Fruit fly (Drosophila melanogaster) whole organism, embryonic: Measurements from ENCODE around the gene CG33124.

Experiments used
- Antp ChIP-seq: fragments of 200-800 bp; sonication (Bioruptor generic); optimal IDR thresholded peaks from 3 replicates; lab custom pipeline; 2016; ENCODE audit warnings: missing biosample characterization, missing genetic modification characterization
- CG10543 ChIP-seq: fragments of 200-800 bp; sonication (Bioruptor generic); optimal IDR thresholded peaks from 3 replicates; lab custom pipeline; 2017; ENCODE audit warnings: missing biosample characterization, mild to moderate bottlenecking, missing genetic modification characterization, moderate library complexity
- CG11247 ChIP-seq: fragments of 200-800 bp; sonication (Bioruptor generic); IDR thresholded peaks from 2 replicates; pipeline ENCODE4 v1.3.6; 2022; ENCODE audit warnings: missing biosample characterization, missing genetic modification characterization
- CG12104 ChIP-seq: fragments of 200-800 bp; sonication (Bioruptor generic); optimal IDR thresholded peaks from 3 replicates; lab custom pipeline; 2016; ENCODE audit warnings: missing biosample characterization, missing genetic modification characterization
- CG13624 ChIP-seq: fragments of 200-800 bp; sonication (Bioruptor generic); optimal IDR thresholded peaks from 2 replicates; lab custom pipeline; 2016; ENCODE audit warnings: missing biosample characterization, missing genetic modification characterization
- CG13775 ChIP-seq: fragments of 200-800 bp; sonication (Bioruptor generic); optimal IDR thresholded peaks from 3 replicates; lab custom pipeline; 2017; ENCODE audit warnings: missing biosample characterization, mild to moderate bottlenecking, missing genetic modification characterization
- CG14014 ChIP-seq: fragments of 200-800 bp; sonication (Bioruptor generic); IDR thresholded peaks from 2 replicates; pipeline ENCODE4 v1.3.6; 2022; ENCODE audit warnings: missing biosample characterization, missing genetic modification characterization
- CG17359 ChIP-seq: fragments of 200-800 bp; sonication (Bioruptor generic); optimal IDR thresholded peaks from 3 replicates; lab custom pipeline; 2018; ENCODE audit warnings: missing biosample characterization, mild to moderate bottlenecking, missing genetic modification characterization, moderate library complexity
- CG2199 ChIP-seq: fragments of 200-800 bp; sonication (Bioruptor generic); IDR thresholded peaks from 3 replicates; pipeline ENCODE4 v1.3.6; 2022; ENCODE audit warnings: missing biosample characterization, missing genetic modification characterization
- CG31441 ChIP-seq: fragments of 200-800 bp; sonication (Bioruptor generic); IDR thresholded peaks from 2 replicates; pipeline ENCODE4 v1.3.6; 2022; ENCODE audit warnings: missing biosample characterization, missing genetic modification characterization
- CG3995 ChIP-seq: fragments of 200-800 bp; sonication (Bioruptor generic); optimal IDR thresholded peaks from 3 replicates; lab custom pipeline; 2016; ENCODE audit warnings: missing biosample characterization, missing genetic modification characterization
- CG42726 ChIP-seq: fragments of 200-800 bp; sonication (Bioruptor generic); IDR thresholded peaks from 2 replicates; pipeline ENCODE4 v1.3.6; 2022; ENCODE audit warnings: missing biosample characterization, missing genetic modification characterization; ENCODE audit not compliant: partially characterized antibody
- CG43689 ChIP-seq: fragments of 200-800 bp; sonication (Bioruptor generic); IDR thresholded peaks from 2 replicates; pipeline ENCODE4 v1.3.6; 2022; ENCODE audit warnings: missing biosample characterization, missing genetic modification characterization
- CG4730 ChIP-seq: fragments of 200-800 bp; sonication (Bioruptor generic); IDR thresholded peaks from 2 replicates; pipeline ENCODE4 v1.3.6; 2022; ENCODE audit warnings: missing biosample characterization, missing genetic modification characterization
- CG7357 ChIP-seq: fragments of 200-800 bp; sonication (Bioruptor generic); IDR thresholded peaks from 3 replicates; pipeline ENCODE4 v1.3.6; 2022; ENCODE audit warnings: missing biosample characterization, missing genetic modification characterization
- CG7745 ChIP-seq: fragments of 200-800 bp; sonication (Bioruptor generic); optimal IDR thresholded peaks from 2 replicates; lab custom pipeline; 2018; ENCODE audit warnings: missing biosample characterization, mild to moderate bottlenecking, missing genetic modification characterization, moderate library complexity
- CG9876 ChIP-seq: fragments of 200-800 bp; sonication (Bioruptor generic); optimal IDR thresholded peaks from 2 replicates; lab custom pipeline; 2016; ENCODE audit warnings: missing biosample characterization, missing genetic modification characterization
- CHES-1-like ChIP-seq: fragments of 200-800 bp; sonication (Bioruptor generic); optimal IDR thresholded peaks from 2 replicates; lab custom pipeline; 2016; ENCODE audit warnings: missing biosample characterization, missing genetic modification characterization
- ERR ChIP-seq: fragments of 200-800 bp; sonication (Bioruptor generic); optimal IDR thresholded peaks from 2 replicates; lab custom pipeline; 2016; ENCODE audit warnings: missing biosample characterization, missing genetic modification characterization
- H15 ChIP-seq: fragments of 200-800 bp; sonication (Bioruptor generic); IDR thresholded peaks from 3 replicates; pipeline ENCODE4 v1.3.6; 2022; ENCODE audit warnings: missing biosample characterization, missing genetic modification characterization
- HLH3B ChIP-seq: fragments of 200-800 bp; sonication (Bioruptor generic); IDR thresholded peaks from 2 replicates; pipeline ENCODE4 v1.3.6; 2022; ENCODE audit warnings: missing biosample characterization, missing genetic modification characterization
- HLHmδ ChIP-seq: fragments of 200-800 bp; sonication (Bioruptor generic); optimal IDR thresholded peaks from 2 replicates; lab custom pipeline; 2018; ENCODE audit warnings: missing biosample characterization, mild to moderate bottlenecking, missing genetic modification characterization, moderate library complexity
- Kr ChIP-seq: fragments of 200-800 bp; sonication (Bioruptor generic); optimal IDR thresholded peaks from 2 replicates; lab custom pipeline; 2017; ENCODE audit warnings: missing biosample characterization, mild to moderate bottlenecking, missing genetic modification characterization
- Lhr ChIP-seq: fragments of 200-800 bp; sonication (Bioruptor generic); optimal IDR thresholded peaks from 3 replicates; lab custom pipeline; 2017; ENCODE audit warnings: mild to moderate bottlenecking, missing biosample characterization, missing genetic modification reagents, missing genetic modification characterization
- Mad ChIP-seq: fragments of 200-800 bp; sonication (Bioruptor generic); optimal IDR thresholded peaks from 2 replicates; lab custom pipeline; 2016; ENCODE audit warnings: missing biosample characterization, missing genetic modification characterization
- Med ChIP-seq: fragments of 200-800 bp; sonication (Bioruptor generic); peaks from one replicate; lab custom pipeline; 2016; ENCODE audit warnings: missing biosample characterization, missing genetic modification characterization, mild to moderate bottlenecking, inconsistent platforms, moderate library complexity
- NC2α ChIP-seq: fragments of 200-800 bp; sonication (Bioruptor generic); optimal IDR thresholded peaks from 2 replicates; lab custom pipeline; 2016; ENCODE audit warnings: missing biosample characterization, missing genetic modification characterization
- NfI ChIP-seq: fragments of 200-800 bp; sonication (Bioruptor generic); optimal IDR thresholded peaks from 3 replicates; lab custom pipeline; 2018; ENCODE audit warnings: missing biosample characterization, mild to moderate bottlenecking, missing genetic modification characterization, moderate library complexity
- Pdp1 ChIP-seq, 2 experiments: fragments of 200-800 bp; sonication (Bioruptor generic); optimal IDR thresholded peaks; 3 replicates each; lab custom pipeline; 2016; ENCODE audit warnings: missing biosample characterization in 2 of 2, missing genetic modification characterization in 2 of 2, mild to moderate bottlenecking in 1 of 2, moderate library complexity in 1 of 2
- Scr ChIP-seq: fragments of 200-800 bp; sonication (Bioruptor generic); IDR thresholded peaks from 2 replicates; pipeline ENCODE4 v1.3.6; 2022; ENCODE audit warnings: missing biosample characterization, missing genetic modification characterization; ENCODE audit not compliant: partially characterized antibody
- Taf1 ChIP-seq: fragments of 200-800 bp; sonication (Bioruptor generic); IDR thresholded peaks from 2 replicates; pipeline ENCODE4 v1.3.6; 2022; ENCODE audit warnings: missing biosample characterization, missing genetic modification characterization
- aop ChIP-seq: fragments of 200-800 bp; sonication (Bioruptor generic); IDR thresholded peaks from 2 replicates; pipeline ENCODE4 v1.3.6; 2022; ENCODE audit warnings: missing biosample characterization, missing genetic modification characterization
- az2 ChIP-seq: fragments of 200-800 bp; sonication (Bioruptor generic); optimal IDR thresholded peaks from 3 replicates; lab custom pipeline; 2016; ENCODE audit warnings: missing biosample characterization, missing genetic modification characterization
- btn ChIP-seq: fragments of 200-800 bp; sonication (Bioruptor generic); optimal IDR thresholded peaks from 2 replicates; lab custom pipeline; 2016; ENCODE audit warnings: missing biosample characterization, missing genetic modification characterization
- caup ChIP-seq: fragments of 200-800 bp; sonication (Bioruptor generic); optimal IDR thresholded peaks from 3 replicates; lab custom pipeline; 2017; ENCODE audit warnings: missing biosample characterization, mild to moderate bottlenecking, missing genetic modification characterization, moderate library complexity; ENCODE audit not compliant: severe bottlenecking
- chinmo ChIP-seq: fragments of 200-800 bp; sonication (Bioruptor generic); IDR thresholded peaks from 4 replicates; pipeline ENCODE4 v1.3.6; 2022; ENCODE audit warnings: missing biosample characterization, missing genetic modification characterization; ENCODE audit not compliant: partially characterized antibody
- chm ChIP-seq: fragments of 200-800 bp; sonication (Bioruptor generic); IDR thresholded peaks from 2 replicates; pipeline ENCODE4 v1.3.6; 2022; ENCODE audit warnings: missing biosample characterization, missing genetic modification characterization
- corto ChIP-seq: fragments of 200-800 bp; sonication (Bioruptor generic); optimal IDR thresholded peaks from 2 replicates; lab custom pipeline; 2016; ENCODE audit warnings: missing biosample characterization, mild to moderate bottlenecking, missing genetic modification characterization, moderate library complexity
- crol ChIP-seq: fragments of 200-800 bp; sonication (Bioruptor generic); IDR thresholded peaks from 2 replicates; pipeline ENCODE4 v1.3.6; 2022; ENCODE audit warnings: missing biosample characterization, missing genetic modification characterization
- dm ChIP-seq: fragments of 200-800 bp; sonication (Bioruptor generic); optimal IDR thresholded peaks from 3 replicates; lab custom pipeline; 2016; ENCODE audit warnings: missing biosample characterization, missing genetic modification characterization
- eyg ChIP-seq: fragments of 200-800 bp; sonication (Bioruptor generic); optimal IDR thresholded peaks from 3 replicates; lab custom pipeline; 2016; ENCODE audit warnings: missing biosample characterization, missing genetic modification characterization
- lmd ChIP-seq: fragments of 200-800 bp; sonication (Bioruptor generic); IDR thresholded peaks from 2 replicates; pipeline ENCODE4 v1.3.6; 2022; ENCODE audit warnings: missing biosample characterization, missing genetic modification characterization
- odd ChIP-seq: fragments of 200-800 bp; sonication (Bioruptor generic); optimal IDR thresholded peaks from 2 replicates; lab custom pipeline; 2017; ENCODE audit warnings: missing biosample characterization, mild to moderate bottlenecking, missing genetic modification characterization
- pzg ChIP-seq: fragments of 200-800 bp; sonication (Bioruptor generic); optimal IDR thresholded peaks from 3 replicates; lab custom pipeline; 2018; ENCODE audit warnings: missing biosample characterization, mild to moderate bottlenecking, missing genetic modification characterization, moderate library complexity
- ro ChIP-seq: fragments of 200-800 bp; sonication (Bioruptor generic); IDR thresholded peaks from 2 replicates; pipeline ENCODE4 v1.3.6; 2022; ENCODE audit warnings: missing biosample characterization, missing genetic modification characterization
- scrt ChIP-seq: fragments of 200-800 bp; sonication (Bioruptor generic); optimal IDR thresholded peaks from 2 replicates; lab custom pipeline; 2018; ENCODE audit warnings: missing biosample characterization, mild to moderate bottlenecking, missing genetic modification characterization, moderate library complexity
- sd ChIP-seq: fragments of 200-800 bp; sonication (Bioruptor generic); optimal IDR thresholded peaks from 3 replicates; lab custom pipeline; 2018; ENCODE audit warnings: missing biosample characterization, mild to moderate bottlenecking, missing genetic modification characterization, moderate library complexity
- sens-2 ChIP-seq: fragments of 200-800 bp; sonication (Bioruptor generic); IDR thresholded peaks from 2 replicates; pipeline ENCODE4 v1.3.6; 2022; ENCODE audit warnings: missing biosample characterization, missing genetic modification characterization
- slou ChIP-seq: fragments of 200-800 bp; sonication (Bioruptor generic); optimal IDR thresholded peaks from 3 replicates; lab custom pipeline; 2016; ENCODE audit warnings: missing biosample characterization, missing genetic modification characterization
- sr ChIP-seq: fragments of 200-800 bp; sonication (Bioruptor generic); IDR thresholded peaks from 3 replicates; pipeline ENCODE4 v1.3.6; 2022; ENCODE audit warnings: missing biosample characterization, missing genetic modification characterization
- unpg ChIP-seq: fragments of 200-800 bp; sonication (Bioruptor generic); optimal IDR thresholded peaks from 3 replicates; lab custom pipeline; 2018; ENCODE audit warnings: missing biosample characterization, mild to moderate bottlenecking, missing genetic modification characterization, moderate library complexity
- vfl ChIP-seq: fragments of 200-800 bp; sonication (Bioruptor generic); optimal IDR thresholded peaks from 2 replicates; lab custom pipeline; 2016; ENCODE audit warnings: missing biosample characterization, missing genetic modification characterization

CG33124 gene

DNA sequence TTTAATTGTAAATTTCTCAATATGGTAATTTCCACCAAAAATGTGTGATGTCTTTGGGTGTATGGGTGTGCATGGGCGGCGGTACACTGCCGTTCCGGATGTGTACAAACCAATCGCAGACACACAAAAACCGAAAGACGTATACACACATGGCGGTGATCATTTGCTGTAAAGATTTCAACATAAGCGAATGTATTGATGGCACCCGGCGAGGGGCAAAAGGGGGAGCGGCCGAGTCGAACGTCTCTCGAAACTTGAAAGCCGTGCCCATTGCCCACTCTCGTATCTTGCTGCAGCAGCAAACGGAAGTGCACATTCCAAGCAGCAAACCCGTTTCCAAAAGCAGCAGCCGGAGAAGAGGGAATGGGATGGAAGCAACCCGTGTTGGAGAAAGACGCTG, 46.6 kb downstream of the CG33124 start (continued):
- TF ChIP-seq CG11247 = no peak
- TF ChIP-seq Lhr (GFP tag; lab: Kevin White, UChicago) = no peak
- TF ChIP-seq CG10543 (GFP tag; lab: Kevin White, UChicago) = peak; percentile 48
- TF ChIP-seq ERR (GFP tag; lab: Kevin White, UChicago) = no peak
- no peak for TF ChIP-seq H15 (GFP tag; lab: Robert Waterston, UW)
- TF ChIP-seq corto (GFP tag; lab: Kevin White, UChicago) = no peak
- TF ChIP-seq HLH3B (GFP tag; lab: Robert Waterston, UW) = no peak
- no peak for TF ChIP-seq CG12104 (GFP tag; lab: Kevin White, UChicago)
- peak; percentile 13; the same call in 1 of the 2 replicates for TF ChIP-seq Scr (GFP tag; lab: Robert Waterston, UW)
- TF ChIP-seq CG2199 = peak; percentile 59; the same call in 2 of the 3 replicates
- TF ChIP-seq NfI (GFP tag; lab: Kevin White, UChicago) = no peak
- peak; percentile 78 for TF ChIP-seq sr
- TF ChIP-seq odd (GFP tag; lab: Kevin White, UChicago) = no peak
- TF ChIP-seq sens-2 (GFP tag; lab: Robert Waterston, UW) = no peak
- TF ChIP-seq slou = no peak
- TF ChIP-seq Antp (GFP tag; lab: Kevin White, UChicago) = no peak
- TF ChIP-seq Pdp1 (GFP tag; optimal IDR thresholded peaks at IDR 0.05; lab: Kevin White, UChicago) = no peak
- peak; percentile 90 for TF ChIP-seq crol (GFP tag; lab: Robert Waterston, UW)
- no peak for TF ChIP-seq Taf1 (GFP tag; lab: Robert Waterston, UW)
- no peak for TF ChIP-seq CG9876
- TF ChIP-seq CG14014 = 0 out of 2 replicates have a peak, but pooled peaks have one; percentile 11
- TF ChIP-seq chinmo = peak; percentile 92
- TF ChIP-seq CG7357 = no peak
- no peak for TF ChIP-seq CHES-1-like (GFP tag; lab: Kevin White, UChicago)
- no peak for TF ChIP-seq HLHmδ (GFP tag; lab: Kevin White, UChicago)
- TF ChIP-seq unpg (GFP tag; lab: Kevin White, UChicago) = no peak
- no peak for TF ChIP-seq dm
- TF ChIP-seq CG42726 (GFP tag; lab: Robert Waterston, UW) = 0 out of 2 replicates have a peak, but pooled peaks have one; percentile 34
- TF ChIP-seq ro = no peak
- TF ChIP-seq CG13775 = no peak
- no peak for TF ChIP-seq Mad
- TF ChIP-seq caup (GFP tag; lab: Kevin White, UChicago) = no peak
- no peak for TF ChIP-seq btn (GFP tag; lab: Kevin White, UChicago)
- no peak for TF ChIP-seq CG4730 (GFP tag; lab: Robert Waterston, UW)
- TF ChIP-seq az2 (GFP tag; lab: Kevin White, UChicago) = no peak
- no peak for TF ChIP-seq CG43689 (GFP tag; lab: Robert Waterston, UW)
- no peak for TF ChIP-seq NC2α (GFP tag; lab: Kevin White, UChicago)
- TF ChIP-seq lmd (GFP tag; lab: Robert Waterston, UW) = no peak
- no peak for TF ChIP-seq vfl (GFP tag; lab: Kevin White, UChicago)
- peak; percentile 99 for TF ChIP-seq aop (GFP tag; lab: Robert Waterston, UW)
- peak; percentile 18 for TF ChIP-seq chm (GFP tag; lab: Robert Waterston, UW)
- no peak for TF ChIP-seq pzg (GFP tag; lab: Kevin White, UChicago)
- peak; percentile 70 for TF ChIP-seq Med (GFP tag; lab: Kevin White, UChicago)
- no peak for TF ChIP-seq CG17359 (tag; lab: Kevin White, UChicago)
- no peak for TF ChIP-seq CG3995
- TF ChIP-seq CG13624 (GFP tag; lab: Kevin White, UChicago) = no peak
- no peak for TF ChIP-seq scrt
- peak; percentile 97 for TF ChIP-seq sd (tag; lab: Kevin White, UChicago)
- TF ChIP-seq eyg (GFP tag; lab: Kevin White, UChicago) = no peak
- TF ChIP-seq CG7745 (tag; lab: Kevin White, UChicago) = no peak
- TF ChIP-seq Kr (GFP tag; lab: Kevin White, UChicago) = no peak
- no peak for TF ChIP-seq CG31441
